Worm (Caenorhabditis elegans) whole organism, L1 larva: Measurements from ENCODE around the gene nono-1.
A peak's percentile ranks its signal among the peaks of the same experiment; 100 is the strongest.

Experiments used
- ceh-63 ChIP-seq: fragments of 200-800 bp; sonication (Bioruptor generic); optimal IDR thresholded peaks from 2 replicates; lab custom pipeline; 2018; ENCODE audit warnings: mild to moderate bottlenecking, missing genetic modification characterization, missing compliant biosample characterization
- fkh-4 ChIP-seq: sonication (generic microtip); optimal IDR thresholded peaks from 2 replicates; lab custom pipeline; 2016; ENCODE audit warnings: missing compliant biosample characterization, missing genetic modification characterization, borderline replicate concordance
- fkh-8 ChIP-seq: sonication (generic microtip); optimal IDR thresholded peaks from 2 replicates; lab custom pipeline; 2016; ENCODE audit warnings: mild to moderate bottlenecking, missing genetic modification characterization, missing compliant biosample characterization
- lin-35 ChIP-seq, 2 experiments: fragments of 150-350 bp; optimal IDR thresholded peaks; 2 replicates each; lab custom pipeline; 2014; ENCODE audit warnings: missing biosample characterization in 2 of 2, missing genetic modification characterization in 2 of 2, missing genetic modification reagents in 2 of 2
- mdl-1 ChIP-seq, 2 experiments: fragments of 150-350 bp; optimal IDR thresholded peaks; 2 replicates each; lab custom pipeline; 2014 to 2017; ENCODE audit warnings: missing biosample characterization in 2 of 2, missing genetic modification characterization in 2 of 2, inconsistent platforms in 1 of 2
- nhr-71 ChIP-seq: sonication (generic microtip); optimal IDR thresholded peaks from 2 replicates; lab custom pipeline; 2016; ENCODE audit warnings: mild to moderate bottlenecking, missing genetic modification characterization, moderate library complexity, missing compliant biosample characterization
- sup-37 ChIP-seq: fragments of 200-800 bp; sonication (Bioruptor generic); optimal IDR thresholded peaks from 2 replicates; lab custom pipeline; 2018; ENCODE audit warnings: mild to moderate bottlenecking, missing genetic modification characterization, missing compliant biosample characterization
- unc-30 ChIP-seq: sonication (generic microtip); optimal IDR thresholded peaks from 2 replicates; lab custom pipeline; 2017; ENCODE audit warnings: missing biosample characterization, missing genetic modification characterization
- unc-98 ChIP-seq: fragments of 200-800 bp; sonication (Bioruptor generic); IDR thresholded peaks from 2 replicates; pipeline ENCODE4 v1.3.6; 2022; ENCODE audit warnings: missing genetic modification characterization, missing compliant biosample characterization
- vab-15 ChIP-seq: sonication (generic microtip); optimal IDR thresholded peaks from 2 replicates; lab custom pipeline; 2017; ENCODE audit warnings: missing genotype, mild to moderate bottlenecking, missing genetic modification characterization, missing compliant biosample characterization

The nono-1 gene

ce11 chrIII:5906059-5906458, 52.0 kb downstream of the nono-1 start, which contains the start of gene dpff-1 (continued):
- TF ChIP-seq fkh-4 (tag; lab: Kevin White, UChicago) = no peak
- TF ChIP-seq lin-35 (GFP tag; optimal IDR thresholded peaks at IDR 0.05; lab: Kevin White, UChicago) = peak; percentile 36 to 54
- no peak for TF ChIP-seq vab-15 (tag; lab: Kevin White, UChicago)
- TF ChIP-seq ceh-63 = no peak
- peak; percentile 38 for TF ChIP-seq nhr-71
- TF ChIP-seq mdl-1 (tag; optimal IDR thresholded peaks at IDR 0.05; lab: Kevin White, UChicago) = no peak
- no peak for TF ChIP-seq fkh-8 (tag; lab: Kevin White, UChicago)
- no peak for TF ChIP-seq sup-37 (GFP tag; lab: Kevin White, UChicago)
- no peak for TF ChIP-seq unc-30 (tag; lab: Kevin White, UChicago)
- no peak for TF ChIP-seq unc-98 (GFP tag; lab: Robert Waterston, UW)
